Fruit fly (Drosophila melanogaster) whole organism, embryonic: Measurements from ENCODE around the gene CG18095.

Experiments
- ATbp ChIP-seq: fragments of 200-800 bp; sonication (Bioruptor generic); optimal IDR thresholded peaks from 2 replicates; lab custom pipeline; 2017; ENCODE audit warnings: missing biosample characterization, mild to moderate bottlenecking, missing genetic modification characterization, missing genetic modification reagents
- B-H2 ChIP-seq: fragments of 200-800 bp; sonication (Bioruptor generic); optimal IDR thresholded peaks from 2 replicates; lab custom pipeline; 2018; ENCODE audit warnings: missing biosample characterization, mild to moderate bottlenecking, missing genetic modification characterization
- Bdp1 ChIP-seq: fragments of 200-800 bp; sonication (Bioruptor generic); optimal IDR thresholded peaks from 3 replicates; lab custom pipeline; 2016; ENCODE audit warnings: missing biosample characterization, missing genetic modification characterization
- CG10366 ChIP-seq: fragments of 200-800 bp; sonication (Bioruptor generic); IDR thresholded peaks from 2 replicates; pipeline ENCODE4 v1.3.6; 2022; ENCODE audit warnings: missing biosample characterization, missing genetic modification characterization
- CG11085 ChIP-seq: fragments of 200-800 bp; sonication (Bioruptor generic); IDR thresholded peaks from 2 replicates; pipeline ENCODE4 v1.3.6; 2022; ENCODE audit warnings: missing biosample characterization, missing genetic modification characterization
- CG13287 ChIP-seq: fragments of 200-800 bp; sonication (Bioruptor generic); IDR thresholded peaks from 2 replicates; pipeline ENCODE4 v1.3.6; 2022; ENCODE audit warnings: missing biosample characterization, missing genetic modification characterization; ENCODE audit not compliant: partially characterized antibody
- CG13894 ChIP-seq: fragments of 200-800 bp; sonication (Bioruptor generic); optimal IDR thresholded peaks from 3 replicates; lab custom pipeline; 2018; ENCODE audit warnings: missing biosample characterization, mild to moderate bottlenecking, missing genetic modification characterization, moderate library complexity
- CG14014 ChIP-seq: fragments of 200-800 bp; sonication (Bioruptor generic); IDR thresholded peaks from 2 replicates; pipeline ENCODE4 v1.3.6; 2022; ENCODE audit warnings: missing biosample characterization, missing genetic modification characterization
- CG15479 ChIP-seq: fragments of 200-800 bp; sonication (Bioruptor generic); optimal IDR thresholded peaks from 3 replicates; lab custom pipeline; 2019; ENCODE audit warnings: missing biosample characterization, mild to moderate bottlenecking, missing genetic modification characterization, moderate library complexity
- CG16779 ChIP-seq: fragments of 200-800 bp; sonication (Bioruptor generic); IDR thresholded peaks from 2 replicates; pipeline ENCODE4 v1.3.6; 2022; ENCODE audit warnings: missing biosample characterization, missing genetic modification characterization
- CG17568 ChIP-seq: fragments of 200-800 bp; sonication (Bioruptor generic); optimal IDR thresholded peaks from 2 replicates; lab custom pipeline; 2018; ENCODE audit warnings: missing biosample characterization, mild to moderate bottlenecking, missing genetic modification characterization, moderate library complexity
- CG18262 ChIP-seq: fragments of 200-800 bp; optimal IDR thresholded peaks from 3 replicates; lab custom pipeline; 2019; ENCODE audit warnings: missing biosample characterization, mild to moderate bottlenecking, missing genetic modification characterization, moderate library complexity
- CG30403 ChIP-seq: fragments of 200-800 bp; sonication (Bioruptor generic); optimal IDR thresholded peaks from 3 replicates; lab custom pipeline; 2016; ENCODE audit warnings: missing biosample characterization, missing genetic modification characterization
- CG3065 ChIP-seq: fragments of 200-800 bp; sonication (Bioruptor generic); optimal IDR thresholded peaks from 2 replicates; lab custom pipeline; 2016; ENCODE audit warnings: missing biosample characterization, missing genetic modification characterization
- CG34224 ChIP-seq: fragments of 200-800 bp; sonication (Bioruptor generic); IDR thresholded peaks from 3 replicates; pipeline ENCODE4 v1.3.6; 2022; ENCODE audit warnings: missing biosample characterization, missing genetic modification characterization; ENCODE audit not compliant: partially characterized antibody
- CG4328 ChIP-seq: fragments of 200-800 bp; sonication (Bioruptor generic); optimal IDR thresholded peaks from 3 replicates; lab custom pipeline; 2017; ENCODE audit warnings: missing biosample characterization, missing genetic modification reagents, missing genetic modification characterization
- CG6175 ChIP-seq: fragments of 200-800 bp; sonication (Bioruptor generic); IDR thresholded peaks from 3 replicates; pipeline ENCODE4 v1.3.6; 2022; ENCODE audit warnings: missing biosample characterization, missing genetic modification characterization
- CG6683 ChIP-seq: fragments of 200-800 bp; sonication (Bioruptor generic); optimal IDR thresholded peaks from 2 replicates; lab custom pipeline; 2017; ENCODE audit warnings: missing biosample characterization, mild to moderate bottlenecking, missing genetic modification characterization, missing genetic modification reagents
- CG6689 ChIP-seq: fragments of 200-800 bp; sonication (Bioruptor generic); IDR thresholded peaks from 2 replicates; pipeline ENCODE4 v1.3.6; 2022; ENCODE audit warnings: missing biosample characterization, missing genetic modification characterization
- CG6791 ChIP-seq: fragments of 200-800 bp; sonication (Bioruptor generic); IDR thresholded peaks from 3 replicates; pipeline ENCODE4 v1.3.6; 2022; ENCODE audit warnings: missing biosample characterization, missing genetic modification characterization; ENCODE audit not compliant: partially characterized antibody
- CG7987 ChIP-seq: fragments of 200-800 bp; sonication (Bioruptor generic); optimal IDR thresholded peaks from 2 replicates; lab custom pipeline; 2018; ENCODE audit warnings: missing biosample characterization, mild to moderate bottlenecking, missing genetic modification characterization, moderate library complexity
- CG8089 ChIP-seq: fragments of 200-800 bp; sonication (Bioruptor generic); optimal IDR thresholded peaks from 3 replicates; lab custom pipeline; 2016; ENCODE audit warnings: missing biosample characterization, missing genetic modification characterization
- CG8290 ChIP-seq, 3 experiments: fragments of 200-800 bp; sonication (Bioruptor generic); optimal IDR thresholded peaks; 2 replicates each; lab custom pipeline; 2016 to 2019; ENCODE audit warnings: missing biosample characterization in 3 of 3, missing genetic modification characterization in 3 of 3, mild to moderate bottlenecking in 2 of 3, moderate library complexity in 1 of 3
- CG8924 ChIP-seq: fragments of 200-800 bp; optimal IDR thresholded peaks from 3 replicates; lab custom pipeline; 2019; ENCODE audit warnings: missing biosample characterization, mild to moderate bottlenecking, missing genetic modification characterization, moderate library complexity
- CG9932 ChIP-seq: fragments of 200-800 bp; sonication (Bioruptor generic); IDR thresholded peaks from 2 replicates; pipeline ENCODE4 v1.3.6; 2022; ENCODE audit warnings: missing biosample characterization, missing genetic modification characterization
- CrebB ChIP-seq: fragments of 200-800 bp; sonication (Bioruptor generic); optimal IDR thresholded peaks from 3 replicates; lab custom pipeline; 2018; ENCODE audit warnings: missing biosample characterization, mild to moderate bottlenecking, missing genetic modification characterization
- Dek ChIP-seq: fragments of 200-800 bp; sonication (Bioruptor generic); optimal IDR thresholded peaks from 3 replicates; lab custom pipeline; 2019; ENCODE audit warnings: missing biosample characterization, mild to moderate bottlenecking, missing genetic modification characterization, moderate library complexity
- Elba2 ChIP-seq: fragments of 200-800 bp; sonication (Bioruptor generic); optimal IDR thresholded peaks from 3 replicates; lab custom pipeline; 2016; ENCODE audit warnings: missing biosample characterization, missing genetic modification characterization
- MESR4 ChIP-seq: fragments of 200-800 bp; sonication (Bioruptor generic); optimal IDR thresholded peaks from 2 replicates; lab custom pipeline; 2018; ENCODE audit warnings: missing biosample characterization, mild to moderate bottlenecking, missing genetic modification characterization, moderate library complexity
- Mes4 ChIP-seq: fragments of 200-800 bp; sonication (Bioruptor generic); optimal IDR thresholded peaks from 2 replicates; lab custom pipeline; 2016; ENCODE audit warnings: missing biosample characterization, missing genetic modification characterization
- NC2β ChIP-seq: fragments of 200-800 bp; sonication (Bioruptor generic); optimal IDR thresholded peaks from 2 replicates; lab custom pipeline; 2016; ENCODE audit warnings: missing biosample characterization, missing genetic modification characterization
- Poxn ChIP-seq: fragments of 200-800 bp; sonication (Bioruptor generic); IDR thresholded peaks from 2 replicates; pipeline ENCODE4 v1.3.6; 2022; ENCODE audit warnings: missing biosample characterization, missing genetic modification characterization
- Sox102F ChIP-seq: fragments of 200-800 bp; sonication (Bioruptor generic); optimal IDR thresholded peaks from 2 replicates; lab custom pipeline; 2018; ENCODE audit warnings: missing biosample characterization, mild to moderate bottlenecking, missing genetic modification characterization, moderate library complexity
- YL-1 ChIP-seq: fragments of 200-800 bp; sonication (Bioruptor generic); optimal IDR thresholded peaks from 3 replicates; lab custom pipeline; 2017; ENCODE audit warnings: missing biosample characterization, mild to moderate bottlenecking, missing genetic modification characterization
- bsh ChIP-seq, 2 experiments: fragments of 200-800 bp; sonication (Bioruptor generic); optimal IDR thresholded peaks; 2 replicates each; lab custom pipeline; 2017 to 2018; ENCODE audit warnings: mild to moderate bottlenecking in 2 of 2, missing biosample characterization in 2 of 2, missing genetic modification characterization in 2 of 2, moderate library complexity in 1 of 2
- eve ChIP-seq, 2 experiments: fragments of >200 bp; optimal IDR thresholded peaks; 2 replicates each; lab custom pipeline; 2017; ENCODE audit warnings: missing biosample characterization in 2 of 2, missing genetic modification characterization in 2 of 2
- gcm ChIP-seq: fragments of 200-800 bp; sonication (Bioruptor generic); optimal IDR thresholded peaks from 2 replicates; lab custom pipeline; 2019; ENCODE audit warnings: missing biosample characterization, mild to moderate bottlenecking, missing genetic modification characterization, moderate library complexity
- h ChIP-seq: fragments of >200 bp; optimal IDR thresholded peaks from 2 replicates; lab custom pipeline; 2017
- hth ChIP-seq: fragments of >200 bp; optimal IDR thresholded peaks from 2 replicates; lab custom pipeline; 2017; ENCODE audit warnings: inconsistent platforms
- insv ChIP-seq, 2 experiments: fragments of 200-800 bp; sonication (Bioruptor generic); optimal IDR thresholded peaks; 3 replicates each; lab custom pipeline; 2016 to 2018; ENCODE audit warnings: missing biosample characterization in 2 of 2, missing genetic modification characterization in 2 of 2
- nmo ChIP-seq: fragments of 200-800 bp; sonication (Bioruptor generic); optimal IDR thresholded peaks from 2 replicates; lab custom pipeline; 2018; ENCODE audit warnings: missing biosample characterization, mild to moderate bottlenecking, missing genetic modification characterization, moderate library complexity
- onecut ChIP-seq: fragments of 200-800 bp; sonication (Bioruptor generic); IDR thresholded peaks from 2 replicates; pipeline ENCODE4 v1.3.6; 2022; ENCODE audit warnings: missing biosample characterization, missing genetic modification characterization
- peb ChIP-seq: fragments of 200-800 bp; sonication (Bioruptor generic); IDR thresholded peaks from 2 replicates; pipeline ENCODE4 v1.3.6; 2022; ENCODE audit warnings: missing biosample characterization, missing genetic modification characterization
- pros ChIP-seq: fragments of 200-800 bp; sonication (Bioruptor generic); optimal IDR thresholded peaks from 3 replicates; lab custom pipeline; 2019; ENCODE audit warnings: missing biosample characterization, mild to moderate bottlenecking, missing genetic modification characterization, moderate library complexity
- run ChIP-seq: fragments of 200-800 bp; sonication (Bioruptor generic); optimal IDR thresholded peaks from 3 replicates; lab custom pipeline; 2018; ENCODE audit warnings: missing biosample characterization, mild to moderate bottlenecking, missing genetic modification characterization
- sens ChIP-seq: fragments of 200-800 bp; sonication (Bioruptor generic); peaks from one replicate; lab custom pipeline; 2016; ENCODE audit warnings: missing biosample characterization, missing genetic modification characterization
- so ChIP-seq: fragments of 200-800 bp; sonication (Bioruptor generic); IDR thresholded peaks from 3 replicates; pipeline ENCODE4 v1.3.6; 2022; ENCODE audit warnings: missing biosample characterization, missing genetic modification characterization
- sob ChIP-seq: fragments of 200-800 bp; sonication (Bioruptor generic); IDR thresholded peaks from 2 replicates; pipeline ENCODE4 v1.3.6; 2022; ENCODE audit warnings: missing biosample characterization, missing genetic modification characterization
- wor ChIP-seq: fragments of 200-800 bp; sonication (Bioruptor generic); IDR thresholded peaks from 2 replicates; pipeline ENCODE4 v1.3.6; 2022; ENCODE audit warnings: missing biosample characterization, missing genetic modification characterization

Gene CG18095

dm6 chr2L:14024051-14024745 is 7.1 kb downstream of the CG18095 start (continued):
- no peak for TF ChIP-seq CG13287
- peak; percentile 95 for TF ChIP-seq CG10366
- TF ChIP-seq CG6791 (GFP tag; lab: Robert Waterston, UW), result no peak
- peak; percentile 97 for TF ChIP-seq CG11085 (GFP tag; lab: Robert Waterston, UW)
- peak; percentile 69 for TF ChIP-seq pros (GFP tag; lab: Kevin White, UChicago)
- TF ChIP-seq CG34224, result no peak
- TF ChIP-seq Poxn (GFP tag; lab: Robert Waterston, UW), result peak; percentile 85
- peak; percentile 100 for TF ChIP-seq CG17568 (GFP tag; lab: Kevin White, UChicago)
- TF ChIP-seq hth, result no peak
- peak; percentile 100 for TF ChIP-seq CG4328 (GFP tag; lab: Kevin White, UChicago)
- peak; percentile 100 for TF ChIP-seq sens
- TF ChIP-seq CG6175 (GFP tag; lab: Robert Waterston, UW), result peak; percentile 96
- peak; percentile 99 for TF ChIP-seq gcm
- peak; percentile 92 for TF ChIP-seq wor (GFP tag; lab: Robert Waterston, UW)
- peak; percentile 99 for TF ChIP-seq CG3065 (GFP tag; lab: Kevin White, UChicago)
- TF ChIP-seq ATbp (GFP tag; lab: Kevin White, UChicago), result peak; percentile 100
- peak; percentile 98 for TF ChIP-seq onecut (GFP tag; lab: Robert Waterston, UW)
- peak; percentile 100 for TF ChIP-seq CG7987 (GFP tag; lab: Kevin White, UChicago)
- peak; percentile 92 for TF ChIP-seq CG30403 (GFP tag; lab: Kevin White, UChicago)
- TF ChIP-seq Elba2 (GFP tag; lab: Kevin White, UChicago), result peak; percentile 0
- TF ChIP-seq peb (GFP tag; lab: Robert Waterston, UW), result peak; percentile 97
- TF ChIP-seq nmo (GFP tag; lab: Kevin White, UChicago), result peak; percentile 90
- TF ChIP-seq CG18262 (tag; lab: Kevin White, UChicago), result peak; percentile 97
- peak; percentile 99 for TF ChIP-seq sob (GFP tag; lab: Robert Waterston, UW)
- peak; percentile 98 for TF ChIP-seq Dek (tag; lab: Kevin White, UChicago)
- TF ChIP-seq CrebB (tag; lab: Kevin White, UChicago), result peak; percentile 100
- peak; percentile 98 for TF ChIP-seq CG13894 (tag; lab: Kevin White, UChicago)
- TF ChIP-seq eve (GFP tag; optimal IDR thresholded peaks at IDR 0.05; lab: Kevin White, UChicago), result peak; percentile 49 to 98
- TF ChIP-seq bsh (GFP tag; optimal IDR thresholded peaks at IDR 0.05; lab: Kevin White, UChicago), result peak; percentile 22 to 99
- TF ChIP-seq insv (GFP tag; optimal IDR thresholded peaks at IDR 0.05; lab: Kevin White, UChicago), result peak; percentile 77 to 90
- TF ChIP-seq CG6689 (GFP tag; lab: Robert Waterston, UW), result peak; percentile 97
- peak; percentile 100 for TF ChIP-seq NC2β (GFP tag; lab: Kevin White, UChicago)
- TF ChIP-seq CG8290 (GFP tag; optimal IDR thresholded peaks at IDR 0.05; lab: Kevin White, UChicago), result peak; percentile 100
- peak; percentile 100 for TF ChIP-seq CG8290 (tag; optimal IDR thresholded peaks at IDR 0.05; lab: Kevin White, UChicago)
- no peak for TF ChIP-seq h (lab: Kevin White, UChicago)
- peak; percentile 100 for TF ChIP-seq YL-1
- peak; percentile 99 for TF ChIP-seq B-H2 (GFP tag; lab: Kevin White, UChicago)
- TF ChIP-seq Mes4 (GFP tag; lab: Kevin White, UChicago), result peak; percentile 100
- peak; percentile 99 for TF ChIP-seq so (GFP tag; lab: Robert Waterston, UW)
- peak; percentile 77 for TF ChIP-seq MESR4 (GFP tag; lab: Kevin White, UChicago)
- TF ChIP-seq CG8089, result peak; percentile 100
- TF ChIP-seq Bdp1 (GFP tag; lab: Kevin White, UChicago), result peak; percentile 96
- TF ChIP-seq run (tag; lab: Kevin White, UChicago), result peak; percentile 98
- TF ChIP-seq CG14014 (GFP tag; lab: Robert Waterston, UW), result peak; percentile 99
- peak; percentile 88 for TF ChIP-seq CG9932 (GFP tag; lab: Robert Waterston, UW)
- TF ChIP-seq CG8924 (tag; lab: Kevin White, UChicago), result peak; percentile 99
- peak; percentile 99 for TF ChIP-seq Sox102F
- peak; percentile 80 for TF ChIP-seq CG15479 (GFP tag; lab: Kevin White, UChicago)
- TF ChIP-seq CG6683 (GFP tag; lab: Kevin White, UChicago), result peak; percentile 99
- peak; percentile 97 for TF ChIP-seq CG16779 (GFP tag; lab: Robert Waterston, UW)
